Worm (Caenorhabditis elegans): ENCODE measurements around the gene F01D5.8.

The F01D5.8 gene

DNA sequence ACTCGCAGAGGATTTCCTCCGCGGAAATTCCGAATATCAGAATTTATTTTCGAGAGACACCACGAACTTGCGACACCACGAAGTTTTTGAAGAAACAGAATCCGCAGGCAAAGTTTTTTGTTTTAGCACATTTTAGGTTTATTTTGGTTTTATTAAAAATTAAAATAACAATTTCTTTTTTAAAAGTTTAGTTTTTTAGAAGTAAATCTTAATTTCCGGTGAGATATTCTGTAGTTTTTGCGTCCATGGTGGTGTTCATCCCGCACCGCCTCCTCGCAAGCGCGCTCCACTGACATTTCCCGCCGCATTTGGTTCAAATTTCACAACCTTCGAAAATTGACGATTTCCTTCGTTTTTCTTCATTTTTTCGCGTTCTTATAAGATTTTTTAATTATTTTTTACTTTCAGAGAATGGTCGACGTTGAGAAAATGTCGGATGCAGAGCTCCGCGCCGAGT lies 52.6 kb downstream of the F01D5.8 start, which contains the start of gene lem-2 (continued):
- no peak for TF ChIP-seq ceh-9 (tag; optimal IDR thresholded peaks at IDR 0.05)
